Fruit fly (Drosophila melanogaster) whole organism, prepupa: Measurements from ENCODE around the gene CG4338.

Experiments
- Blimp-1 ChIP-seq: fragments of 200-800 bp; sonication (Bioruptor generic); optimal IDR thresholded peaks from 3 replicates; lab custom pipeline; 2017; ENCODE audit warnings: missing biosample characterization, missing genetic modification characterization, mild to moderate bottlenecking, moderate library complexity, missing genetic modification reagents
- CG10631 ChIP-seq: fragments of 200-800 bp; sonication (Bioruptor generic); optimal IDR thresholded peaks from 2 replicates; lab custom pipeline; 2016; ENCODE audit warnings: missing biosample characterization, missing genetic modification characterization
- CG10669 ChIP-seq: fragments of 200-800 bp; sonication (Bioruptor generic); optimal IDR thresholded peaks from 3 replicates; lab custom pipeline; 2018; ENCODE audit warnings: missing biosample characterization, mild to moderate bottlenecking, missing genetic modification characterization, moderate library complexity
- CG11902 ChIP-seq: fragments of 200-800 bp; sonication (Bioruptor generic); optimal IDR thresholded peaks from 3 replicates; lab custom pipeline; 2016; ENCODE audit warnings: missing biosample characterization, missing genetic modification characterization
- CG15336 ChIP-seq: fragments of 200-800 bp; sonication (Bioruptor generic); IDR thresholded peaks from 2 replicates; pipeline ENCODE4 v1.3.6; 2022; ENCODE audit warnings: missing biosample characterization, missing genetic modification characterization
- CG1621 ChIP-seq: fragments of 200-800 bp; sonication (Bioruptor generic); optimal IDR thresholded peaks from 3 replicates; lab custom pipeline; 2018; ENCODE audit warnings: missing biosample characterization, mild to moderate bottlenecking, missing genetic modification characterization
- CG16779 ChIP-seq: fragments of 200-800 bp; sonication (Bioruptor generic); optimal IDR thresholded peaks from 3 replicates; lab custom pipeline; 2017; ENCODE audit warnings: missing biosample characterization, mild to moderate bottlenecking, missing genetic modification characterization
- CG3032 ChIP-seq: fragments of 200-800 bp; optimal IDR thresholded peaks from 2 replicates; lab custom pipeline; 2019; ENCODE audit warnings: missing biosample characterization, mild to moderate bottlenecking, missing genetic modification characterization, moderate library complexity
- CG32006 ChIP-seq: fragments of 200-800 bp; sonication (Bioruptor generic); optimal IDR thresholded peaks from 3 replicates; lab custom pipeline; 2017; ENCODE audit warnings: missing biosample characterization, mild to moderate bottlenecking, missing genetic modification characterization
- CG3919 ChIP-seq: fragments of 200-800 bp; sonication (Bioruptor generic); optimal IDR thresholded peaks from 3 replicates; lab custom pipeline; 2016; ENCODE audit warnings: missing biosample characterization, missing genetic modification characterization
- CG4318 ChIP-seq: fragments of 200-800 bp; sonication (Bioruptor generic); optimal IDR thresholded peaks from 3 replicates; lab custom pipeline; 2017; ENCODE audit warnings: missing biosample characterization, mild to moderate bottlenecking, missing genetic modification characterization
- CG6163 ChIP-seq: fragments of 200-800 bp; sonication (Bioruptor generic); IDR thresholded peaks from 3 replicates; pipeline ENCODE4 v1.3.6; 2022; ENCODE audit warnings: missing biosample characterization, missing genetic modification characterization
- CG6276 ChIP-seq: fragments of 200-800 bp; sonication (Bioruptor generic); optimal IDR thresholded peaks from 2 replicates; lab custom pipeline; 2017; ENCODE audit warnings: missing biosample characterization, mild to moderate bottlenecking, missing genetic modification characterization
- CG6792 ChIP-seq: fragments of 200-800 bp; sonication (Bioruptor generic); optimal IDR thresholded peaks from 3 replicates; lab custom pipeline; 2016; ENCODE audit warnings: missing biosample characterization, missing genetic modification characterization
- CG6854 ChIP-seq: fragments of 200-800 bp; sonication (Bioruptor generic); optimal IDR thresholded peaks from 2 replicates; lab custom pipeline; 2017; ENCODE audit warnings: missing biosample characterization, mild to moderate bottlenecking, missing genetic modification characterization
- CG8119 ChIP-seq: fragments of 200-800 bp; sonication (Bioruptor generic); IDR thresholded peaks from 3 replicates; pipeline ENCODE4 v1.3.6; 2022; ENCODE audit warnings: missing biosample characterization, missing genetic modification characterization
- CG8319 ChIP-seq: fragments of 200-800 bp; sonication (Bioruptor generic); optimal IDR thresholded peaks from 3 replicates; lab custom pipeline; 2016; ENCODE audit warnings: missing biosample characterization, missing genetic modification characterization
- CG9139 ChIP-seq: fragments of 200-800 bp; sonication (Bioruptor generic); optimal IDR thresholded peaks from 3 replicates; lab custom pipeline; 2017; ENCODE audit warnings: missing biosample characterization, mild to moderate bottlenecking, missing genetic modification characterization
- Eip75B ChIP-seq: fragments of 200-800 bp; sonication (Bioruptor generic); optimal IDR thresholded peaks from 3 replicates; lab custom pipeline; 2016; ENCODE audit warnings: missing biosample characterization, missing genetic modification characterization
- Eip78C ChIP-seq: fragments of 200-800 bp; sonication (Bioruptor generic); peaks from one replicate; lab custom pipeline; 2016; ENCODE audit warnings: missing biosample characterization, missing genetic modification characterization
- Ets21C ChIP-seq: fragments of 200-800 bp; sonication (Bioruptor generic); optimal IDR thresholded peaks from 3 replicates; lab custom pipeline; 2016; ENCODE audit warnings: missing biosample characterization, missing genetic modification characterization
- Ets96B ChIP-seq: fragments of 200-800 bp; optimal IDR thresholded peaks from 2 replicates; lab custom pipeline; 2019; ENCODE audit warnings: missing biosample characterization, mild to moderate bottlenecking, missing genetic modification characterization, moderate library complexity
- Gug ChIP-seq: fragments of 200-800 bp; sonication (Bioruptor generic); IDR thresholded peaks from 2 replicates; pipeline ENCODE4 v1.3.6; 2022; ENCODE audit warnings: missing biosample characterization, missing genetic modification characterization
- Hr39 ChIP-seq: fragments of 200-800 bp; sonication (Bioruptor generic); optimal IDR thresholded peaks from 2 replicates; lab custom pipeline; 2016; ENCODE audit warnings: missing biosample characterization, missing genetic modification characterization
- Hr4 ChIP-seq: fragments of 200-800 bp; sonication (Bioruptor generic); optimal IDR thresholded peaks from 3 replicates; lab custom pipeline; 2016; ENCODE audit warnings: missing biosample characterization, missing genetic modification characterization
- Lpt ChIP-seq: fragments of 200-800 bp; sonication (Bioruptor generic); optimal IDR thresholded peaks from 3 replicates; lab custom pipeline; 2016; ENCODE audit warnings: missing biosample characterization, missing genetic modification characterization
- OdsH ChIP-seq: fragments of 200-800 bp; sonication (Bioruptor generic); optimal IDR thresholded peaks from 3 replicates; lab custom pipeline; 2016; ENCODE audit warnings: missing biosample characterization, missing genetic modification characterization
- Smox ChIP-seq: fragments of 200-800 bp; sonication (Bioruptor generic); optimal IDR thresholded peaks from 3 replicates; lab custom pipeline; 2016; ENCODE audit warnings: missing biosample characterization, missing genetic modification characterization
- Sox102F ChIP-seq: fragments of 200-800 bp; sonication (Bioruptor generic); optimal IDR thresholded peaks from 2 replicates; lab custom pipeline; 2016; ENCODE audit warnings: missing biosample characterization, mild to moderate bottlenecking, missing genetic modification characterization
- Sox14 ChIP-seq: fragments of 200-800 bp; sonication (Bioruptor generic); optimal IDR thresholded peaks from 3 replicates; lab custom pipeline; 2016; ENCODE audit warnings: missing biosample characterization, missing genetic modification characterization
- Sox15 ChIP-seq: fragments of 200-800 bp; sonication (Bioruptor generic); optimal IDR thresholded peaks from 3 replicates; lab custom pipeline; 2016; ENCODE audit warnings: missing biosample characterization, missing genetic modification characterization
- acj6 ChIP-seq: fragments of 200-800 bp; sonication (Bioruptor generic); optimal IDR thresholded peaks from 3 replicates; lab custom pipeline; 2016; ENCODE audit warnings: missing biosample characterization, missing genetic modification characterization
- cyc ChIP-seq: fragments of 200-800 bp; sonication (Bioruptor generic); optimal IDR thresholded peaks from 3 replicates; lab custom pipeline; 2016; ENCODE audit warnings: missing biosample characterization, missing genetic modification characterization
- dac ChIP-seq: fragments of 200-800 bp; sonication (Bioruptor generic); optimal IDR thresholded peaks from 2 replicates; lab custom pipeline; 2017; ENCODE audit warnings: missing biosample characterization, mild to moderate bottlenecking, missing genetic modification characterization
- dsx ChIP-seq: fragments of 200-800 bp; optimal IDR thresholded peaks from 3 replicates; lab custom pipeline; 2019; ENCODE audit warnings: missing biosample characterization, mild to moderate bottlenecking, missing genetic modification characterization, moderate library complexity; ENCODE audit not compliant: poor library complexity, severe bottlenecking
- fd59A ChIP-seq: fragments of 200-800 bp; sonication (Bioruptor generic); optimal IDR thresholded peaks from 2 replicates; lab custom pipeline; 2017; ENCODE audit warnings: missing biosample characterization, mild to moderate bottlenecking, missing genetic modification characterization, missing genetic modification reagents
- fd85E ChIP-seq: fragments of 200-800 bp; sonication (Bioruptor generic); optimal IDR thresholded peaks from 3 replicates; lab custom pipeline; 2016; ENCODE audit warnings: missing biosample characterization, missing genetic modification characterization
- fkh ChIP-seq: fragments of 200-800 bp; sonication (Bioruptor generic); optimal IDR thresholded peaks from 3 replicates; lab custom pipeline; 2017; ENCODE audit warnings: missing biosample characterization, mild to moderate bottlenecking, missing genetic modification characterization, moderate library complexity
- lz ChIP-seq: fragments of 200-800 bp; sonication (Bioruptor generic); optimal IDR thresholded peaks from 3 replicates; lab custom pipeline; 2016; ENCODE audit warnings: missing biosample characterization, missing genetic modification characterization
- net ChIP-seq: fragments of 200-800 bp; sonication (Bioruptor generic); optimal IDR thresholded peaks from 3 replicates; lab custom pipeline; 2016; ENCODE audit warnings: missing biosample characterization, missing genetic modification characterization
- pdm3 ChIP-seq: fragments of 200-800 bp; sonication (Bioruptor generic); optimal IDR thresholded peaks from 3 replicates; lab custom pipeline; 2016; ENCODE audit warnings: missing biosample characterization, missing genetic modification characterization
- salr ChIP-seq, 2 experiments: fragments of 200-800 bp; sonication (Bioruptor generic); optimal IDR thresholded peaks; 3 replicates each; lab custom pipeline; 2016 to 2018; ENCODE audit warnings: missing biosample characterization in 2 of 2, missing genetic modification characterization in 2 of 2, mild to moderate bottlenecking in 1 of 2
- spab ChIP-seq: fragments of 200-800 bp; sonication (Bioruptor generic); optimal IDR thresholded peaks from 2 replicates; lab custom pipeline; 2017; ENCODE audit warnings: missing biosample characterization, mild to moderate bottlenecking, missing genetic modification characterization, missing genetic modification reagents
- ss ChIP-seq, 2 experiments: fragments of 200-800 bp; sonication (Bioruptor generic); optimal IDR thresholded peaks; 2 replicates in 1 of 2; 3 replicates in 1 of 2; lab custom pipeline; 2017 to 2018; ENCODE audit warnings: mild to moderate bottlenecking in 2 of 2, missing biosample characterization in 2 of 2, missing genetic modification characterization in 2 of 2, moderate library complexity in 1 of 2
- svp ChIP-seq: fragments of 200-800 bp; sonication (Bioruptor generic); peaks from one replicate; lab custom pipeline; 2016; ENCODE audit warnings: missing biosample characterization, missing genetic modification characterization
- topi ChIP-seq: fragments of 200-800 bp; sonication (Bioruptor generic); optimal IDR thresholded peaks from 3 replicates; lab custom pipeline; 2016; ENCODE audit warnings: missing biosample characterization, missing genetic modification characterization
- vri ChIP-seq: fragments of 200-800 bp; sonication (Bioruptor generic); optimal IDR thresholded peaks from 3 replicates; lab custom pipeline; 2016; ENCODE audit warnings: missing biosample characterization, mild to moderate bottlenecking, missing genetic modification characterization

Gene CG4338

DNA sequence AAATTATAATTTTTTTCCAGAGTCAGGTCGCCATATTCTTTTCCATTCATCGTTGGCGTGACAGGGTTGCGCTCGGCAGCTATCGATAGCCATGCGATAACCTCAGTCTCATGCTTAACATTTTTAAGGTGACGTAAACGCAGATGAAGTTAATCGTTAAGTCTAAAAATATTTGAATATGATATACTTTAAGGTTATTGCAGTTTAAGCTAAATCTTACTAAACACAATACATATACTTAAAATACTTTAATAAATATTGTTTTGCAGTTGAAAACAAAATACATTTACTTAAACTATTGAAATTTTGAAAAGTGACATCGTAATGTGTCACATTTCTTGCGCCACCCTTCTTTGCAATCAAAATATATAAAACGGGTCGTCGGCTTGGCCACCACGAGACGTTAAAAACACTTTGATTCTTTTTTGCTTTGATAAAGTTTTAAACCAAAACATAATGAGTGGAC lies at the start of gene CG4338, which contains the start of gene Cp190 (continued):
- peak; percentile 98 for TF ChIP-seq CG3919 (GFP tag; lab: Kevin White, UChicago)
- peak; percentile 97 for TF ChIP-seq Smox (GFP tag; lab: Kevin White, UChicago)
- peak; percentile 96 for TF ChIP-seq Eip75B
- peak; percentile 94 for TF ChIP-seq Ets21C (GFP tag; lab: Kevin White, UChicago)
- TF ChIP-seq CG10669, result peak; percentile 98
- peak; percentile 98 for TF ChIP-seq Hr4 (GFP tag; lab: Kevin White, UChicago)
- TF ChIP-seq acj6 (GFP tag; lab: Kevin White, UChicago), result peak; percentile 97
- peak; percentile 93 for TF ChIP-seq Blimp-1 (GFP tag; lab: Kevin White, UChicago)

DNA sequence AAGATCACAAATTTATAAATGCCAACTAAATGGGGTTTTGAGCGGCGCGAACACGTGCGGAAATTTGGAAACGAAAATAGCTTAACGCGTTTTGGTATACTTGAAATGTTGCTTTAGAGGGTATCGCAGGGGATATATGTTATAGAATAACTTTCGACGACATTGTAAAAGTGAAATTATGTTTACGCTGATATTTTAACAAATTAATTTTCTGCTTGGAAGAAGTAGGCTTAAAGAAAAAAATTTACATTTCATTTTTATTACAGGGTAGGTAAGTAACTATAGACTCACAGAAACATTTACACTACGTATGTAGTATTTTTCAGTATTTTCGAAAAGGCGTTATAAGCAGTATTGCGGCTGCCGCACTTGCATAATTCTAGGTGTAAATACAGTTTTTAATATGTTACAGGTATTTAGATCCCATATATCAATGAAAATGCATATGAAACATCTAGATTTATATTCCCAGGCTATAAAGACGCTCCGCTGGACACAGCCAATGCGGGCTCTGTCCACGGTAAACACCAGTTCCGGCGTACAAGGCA lies 45.9 kb upstream of the CG4338 start, which contains the start of the genes Art3 and mRpS10:
Art3 (minus strand) TSS at position 80 of the 548 bp plus-strand sequence.
mRpS10 (plus strand) TSS at position 337 of the 548 bp plus-strand sequence.
- TF ChIP-seq lz (GFP tag; lab: Kevin White, UChicago) (peak; percentile 100), CG3032 (tag; lab: Kevin White, UChicago) (peak; percentile 100), fd85E (peak; percentile 98), Blimp-1 (GFP tag; lab: Kevin White, UChicago) (peak; percentile 98), Hr39 (GFP tag; lab: Kevin White, UChicago) (peak; percentile 100), svp (GFP tag; lab: Kevin White, UChicago) (peak; percentile 100), Eip75B (peak; percentile 100), Sox14 (GFP tag; lab: Kevin White, UChicago) (peak; percentile 100), fd59A (GFP tag; lab: Kevin White, UChicago) (peak; percentile 100), CG9139 (peak; percentile 99), ss (GFP tag; optimal IDR thresholded peaks at IDR 0.05; lab: Kevin White, UChicago) (peak; percentile 99 to 100), CG6792 (GFP tag; lab: Kevin White, UChicago) (peak; percentile 100), CG8319 (GFP tag; lab: Kevin White, UChicago) (peak; percentile 100), dac (GFP tag; lab: Kevin White, UChicago) (peak; percentile 98), cyc (peak; percentile 100), pdm3 (GFP tag; lab: Kevin White, UChicago) (peak; percentile 100), CG8119 (GFP tag; lab: Robert Waterston, UW) (peak; percentile 100), topi (GFP tag; lab: Kevin White, UChicago) (peak; percentile 100), Sox15 (peak; percentile 100), Hr4 (GFP tag; lab: Kevin White, UChicago) (peak; percentile 100), Sox102F (GFP tag; lab: Kevin White, UChicago) (peak; percentile 99), CG32006 (GFP tag; lab: Kevin White, UChicago) (peak; percentile 100), CG6854 (GFP tag; lab: Kevin White, UChicago) (peak; percentile 99), acj6 (GFP tag; lab: Kevin White, UChicago) (peak; percentile 100), CG11902 (GFP tag; lab: Kevin White, UChicago) (peak; percentile 100), CG6276 (GFP tag; lab: Kevin White, UChicago) (peak; percentile 99), CG10631 (peak; percentile 100), salr (GFP tag; optimal IDR thresholded peaks at IDR 0.05; lab: Kevin White, UChicago) (peak; percentile 100), CG15336 (GFP tag; lab: Robert Waterston, UW) (peak; percentile 100), Ets96B (tag; lab: Kevin White, UChicago) (peak; percentile 100), CG1621 (tag; lab: Kevin White, UChicago) (peak; percentile 99), CG3919 (GFP tag; lab: Kevin White, UChicago) (peak; percentile 100), vri (GFP tag; lab: Kevin White, UChicago) (peak; percentile 99), OdsH (GFP tag; lab: Kevin White, UChicago) (peak; percentile 100), spab (GFP tag; lab: Kevin White, UChicago) (peak; percentile 100), Lpt (GFP tag; lab: Kevin White, UChicago) (peak; percentile 100), net (GFP tag; lab: Kevin White, UChicago) (peak; percentile 100), Eip78C (GFP tag; lab: Kevin White, UChicago) (peak; percentile 100), fkh (GFP tag; lab: Kevin White, UChicago) (peak; percentile 97), dsx (peak; percentile 99), Ets21C (GFP tag; lab: Kevin White, UChicago) (peak; percentile 100), Smox (GFP tag; lab: Kevin White, UChicago) (peak; percentile 100), CG4318 (GFP tag; lab: Kevin White, UChicago) (peak; percentile 100), CG16779 (tag; lab: Kevin White, UChicago) (peak; percentile 99), Gug (GFP tag; lab: Robert Waterston, UW) (peak; percentile 100), CG10669 (peak; percentile 100), CG6163 (GFP tag; lab: Robert Waterston, UW) (peak; percentile 100)
